Fruit fly (Drosophila melanogaster) whole organism, embryonic: Measurements from ENCODE around the gene CG12016.

Source experiments
- Bdp1 ChIP-seq: fragments of 200-800 bp; sonication (Bioruptor generic); optimal IDR thresholded peaks from 3 replicates; lab custom pipeline; 2016; ENCODE audit warnings: missing biosample characterization, missing genetic modification characterization
- CG11085 ChIP-seq: fragments of 200-800 bp; sonication (Bioruptor generic); IDR thresholded peaks from 2 replicates; pipeline ENCODE4 v1.3.6; 2022; ENCODE audit warnings: missing biosample characterization, missing genetic modification characterization
- CG12236 ChIP-seq: fragments of 200-800 bp; sonication (Bioruptor generic); optimal IDR thresholded peaks from 2 replicates; lab custom pipeline; 2016; ENCODE audit warnings: missing biosample characterization, missing genetic modification characterization
- CG12659 ChIP-seq: fragments of 200-800 bp; sonication (Bioruptor generic); optimal IDR thresholded peaks from 3 replicates; lab custom pipeline; 2017; ENCODE audit warnings: mild to moderate bottlenecking, missing biosample characterization, missing genetic modification reagents, missing genetic modification characterization
- CG13775 ChIP-seq: fragments of 200-800 bp; sonication (Bioruptor generic); optimal IDR thresholded peaks from 3 replicates; lab custom pipeline; 2017; ENCODE audit warnings: missing biosample characterization, mild to moderate bottlenecking, missing genetic modification characterization
- CG15479 ChIP-seq: fragments of 200-800 bp; sonication (Bioruptor generic); optimal IDR thresholded peaks from 3 replicates; lab custom pipeline; 2019; ENCODE audit warnings: missing biosample characterization, mild to moderate bottlenecking, missing genetic modification characterization, moderate library complexity
- CG1603 ChIP-seq: fragments of 200-800 bp; sonication (Bioruptor generic); optimal IDR thresholded peaks from 2 replicates; lab custom pipeline; 2019; ENCODE audit warnings: missing biosample characterization, mild to moderate bottlenecking, missing genetic modification characterization, moderate library complexity
- CG2129 ChIP-seq: fragments of 200-800 bp; sonication (Bioruptor generic); IDR thresholded peaks from 2 replicates; pipeline ENCODE4 v1.3.6; 2022; ENCODE audit warnings: missing biosample characterization, missing genetic modification characterization; ENCODE audit not compliant: partially characterized antibody
- CG2202 ChIP-seq: fragments of 200-800 bp; sonication (Bioruptor generic); optimal IDR thresholded peaks from 2 replicates; lab custom pipeline; 2018; ENCODE audit warnings: missing biosample characterization, mild to moderate bottlenecking, missing genetic modification characterization
- CG34224 ChIP-seq: fragments of 200-800 bp; sonication (Bioruptor generic); IDR thresholded peaks from 3 replicates; pipeline ENCODE4 v1.3.6; 2022; ENCODE audit warnings: missing biosample characterization, missing genetic modification characterization; ENCODE audit not compliant: partially characterized antibody
- CG3726 ChIP-seq: fragments of 200-800 bp; sonication (Bioruptor generic); IDR thresholded peaks from 3 replicates; pipeline ENCODE4, ENCODE4 v1.3.6; 2022; ENCODE audit warnings: missing biosample characterization, missing genetic modification characterization
- CG6813 ChIP-seq: fragments of 200-800 bp; sonication (Bioruptor generic); optimal IDR thresholded peaks from 2 replicates; lab custom pipeline; 2017; ENCODE audit warnings: missing biosample characterization, missing genetic modification characterization, mild to moderate bottlenecking, moderate library complexity, missing genetic modification reagents
- CG8281 ChIP-seq: fragments of 200-800 bp; sonication (Bioruptor generic); optimal IDR thresholded peaks from 2 replicates; lab custom pipeline; 2018; ENCODE audit warnings: missing biosample characterization, mild to moderate bottlenecking, missing genetic modification characterization, moderate library complexity
- CG8359 ChIP-seq: fragments of 200-800 bp; sonication (Bioruptor generic); optimal IDR thresholded peaks from 2 replicates; lab custom pipeline; 2017; ENCODE audit warnings: missing biosample characterization, mild to moderate bottlenecking, missing genetic modification characterization, borderline replicate concordance
- CG9797 ChIP-seq: fragments of 200-800 bp; sonication (Bioruptor generic); optimal IDR thresholded peaks from 3 replicates; lab custom pipeline; 2018; ENCODE audit warnings: missing biosample characterization, mild to moderate bottlenecking, missing genetic modification characterization
- E2f2 ChIP-seq: fragments of 200-800 bp; sonication (Bioruptor generic); IDR thresholded peaks from 2 replicates; pipeline ENCODE4 v1.3.6; 2022; ENCODE audit warnings: missing biosample characterization, missing genetic modification characterization
- Ets65A ChIP-seq: fragments of 200-800 bp; sonication (Bioruptor generic); peaks from one replicate; lab custom pipeline; 2016; ENCODE audit warnings: missing biosample characterization, missing genetic modification characterization
- HLHmδ ChIP-seq: fragments of 200-800 bp; sonication (Bioruptor generic); optimal IDR thresholded peaks from 2 replicates; lab custom pipeline; 2018; ENCODE audit warnings: missing biosample characterization, mild to moderate bottlenecking, missing genetic modification characterization, moderate library complexity
- MBD-R2 ChIP-seq: fragments of 200-800 bp; sonication (Bioruptor generic); IDR thresholded peaks from 2 replicates; pipeline ENCODE4 v1.3.6; 2022; ENCODE audit warnings: missing biosample characterization, missing genetic modification characterization
- Med ChIP-seq: fragments of 200-800 bp; sonication (Bioruptor generic); peaks from one replicate; lab custom pipeline; 2016; ENCODE audit warnings: missing biosample characterization, missing genetic modification characterization, mild to moderate bottlenecking, inconsistent platforms, moderate library complexity
- Oli ChIP-seq: fragments of 200-800 bp; sonication (Bioruptor generic); optimal IDR thresholded peaks from 2 replicates; lab custom pipeline; 2018; ENCODE audit warnings: missing biosample characterization, mild to moderate bottlenecking, missing genetic modification characterization, moderate library complexity
- Rfx ChIP-seq: fragments of 200-800 bp; sonication (Bioruptor generic); IDR thresholded peaks from 2 replicates; pipeline ENCODE4 v1.3.6; 2022; ENCODE audit warnings: missing biosample characterization, missing genetic modification characterization
- Scr ChIP-seq: fragments of 200-800 bp; sonication (Bioruptor generic); IDR thresholded peaks from 2 replicates; pipeline ENCODE4 v1.3.6; 2022; ENCODE audit warnings: missing biosample characterization, missing genetic modification characterization; ENCODE audit not compliant: partially characterized antibody
- Sry-δ ChIP-seq: fragments of 200-800 bp; sonication (Bioruptor generic); optimal IDR thresholded peaks from 2 replicates; lab custom pipeline; 2016; ENCODE audit warnings: missing biosample characterization, missing genetic modification characterization
- Vsx1 ChIP-seq: fragments of 200-800 bp; sonication (Bioruptor generic); optimal IDR thresholded peaks from 2 replicates; lab custom pipeline; 2017; ENCODE audit warnings: missing biosample characterization, mild to moderate bottlenecking, missing genetic modification characterization, missing genetic modification reagents
- YL-1 ChIP-seq: fragments of 200-800 bp; sonication (Bioruptor generic); optimal IDR thresholded peaks from 3 replicates; lab custom pipeline; 2017; ENCODE audit warnings: missing biosample characterization, mild to moderate bottlenecking, missing genetic modification characterization
- corto ChIP-seq: fragments of 200-800 bp; sonication (Bioruptor generic); optimal IDR thresholded peaks from 2 replicates; lab custom pipeline; 2016; ENCODE audit warnings: missing biosample characterization, mild to moderate bottlenecking, missing genetic modification characterization, moderate library complexity
- disco-r ChIP-seq: fragments of 200-800 bp; sonication (Bioruptor generic); optimal IDR thresholded peaks from 2 replicates; lab custom pipeline; 2016; ENCODE audit warnings: missing biosample characterization, missing genetic modification characterization
- ems ChIP-seq: fragments of 200-800 bp; sonication (Bioruptor generic); optimal IDR thresholded peaks from 3 replicates; lab custom pipeline; 2016; ENCODE audit warnings: missing biosample characterization, missing genetic modification characterization
- ewg ChIP-seq: fragments of 200-800 bp; sonication (Bioruptor generic); optimal IDR thresholded peaks from 3 replicates; lab custom pipeline; 2017; ENCODE audit warnings: mild to moderate bottlenecking, missing biosample characterization, missing genetic modification reagents, missing genetic modification characterization
- fru ChIP-seq: fragments of >200 bp; optimal IDR thresholded peaks from 2 replicates; lab custom pipeline; 2017
- gt ChIP-seq: fragments of 200-800 bp; sonication (Bioruptor generic); IDR thresholded peaks from 2 replicates; pipeline ENCODE4 v1.3.6; 2022; ENCODE audit warnings: missing biosample characterization, missing genetic modification characterization
- hbn ChIP-seq: fragments of 200-800 bp; sonication (Bioruptor generic); IDR thresholded peaks from 2 replicates; pipeline ENCODE4 v1.3.6; 2022; ENCODE audit warnings: missing biosample characterization, missing genetic modification characterization; ENCODE audit not compliant: partially characterized antibody
- jumu ChIP-seq: fragments of 200-800 bp; sonication (Bioruptor generic); optimal IDR thresholded peaks from 3 replicates; lab custom pipeline; 2016; ENCODE audit warnings: missing biosample characterization, missing genetic modification characterization
- lilli ChIP-seq: fragments of 200-800 bp; sonication (Bioruptor generic); optimal IDR thresholded peaks from 3 replicates; lab custom pipeline; 2016; ENCODE audit warnings: missing biosample characterization, missing genetic modification characterization
- mld ChIP-seq: fragments of 200-800 bp; sonication (Bioruptor generic); IDR thresholded peaks from 3 replicates; pipeline ENCODE4 v1.3.6; 2022; ENCODE audit warnings: missing biosample characterization, missing genetic modification characterization; ENCODE audit not compliant: partially characterized antibody
- odd ChIP-seq: fragments of 200-800 bp; sonication (Bioruptor generic); optimal IDR thresholded peaks from 2 replicates; lab custom pipeline; 2017; ENCODE audit warnings: missing biosample characterization, mild to moderate bottlenecking, missing genetic modification characterization
- phol ChIP-seq: fragments of 200-800 bp; sonication (Bioruptor generic); optimal IDR thresholded peaks from 3 replicates; lab custom pipeline; 2018; ENCODE audit warnings: missing biosample characterization, mild to moderate bottlenecking, missing genetic modification characterization, moderate library complexity
- pum ChIP-seq: fragments of 200-800 bp; sonication (Bioruptor generic); optimal IDR thresholded peaks from 2 replicates; lab custom pipeline; 2016; ENCODE audit warnings: missing biosample characterization, missing genetic modification characterization
- rib ChIP-seq: fragments of 200-800 bp; sonication (Bioruptor generic); IDR thresholded peaks from 2 replicates; pipeline ENCODE4 v1.3.6; 2022; ENCODE audit warnings: missing biosample characterization, missing genetic modification characterization
- shn ChIP-seq: fragments of 200-800 bp; sonication (Bioruptor generic); optimal IDR thresholded peaks from 3 replicates; lab custom pipeline; 2016; ENCODE audit warnings: missing biosample characterization, missing genetic modification characterization
- slbo ChIP-seq: fragments of 200-800 bp; sonication (Bioruptor generic); IDR thresholded peaks from 2 replicates; pipeline ENCODE4 v1.3.6; 2022; ENCODE audit warnings: missing biosample characterization, missing genetic modification characterization
- trem ChIP-seq: fragments of 200-800 bp; optimal IDR thresholded peaks from 3 replicates; lab custom pipeline; 2019; ENCODE audit warnings: missing biosample characterization, mild to moderate bottlenecking, missing genetic modification characterization, moderate library complexity
- trh ChIP-seq: fragments of 200-800 bp; sonication (Bioruptor generic); optimal IDR thresholded peaks from 2 replicates; lab custom pipeline; 2016; ENCODE audit warnings: missing biosample characterization, missing genetic modification characterization
- unc-4 ChIP-seq: fragments of 200-800 bp; sonication (Bioruptor generic); IDR thresholded peaks from 2 replicates; pipeline ENCODE4 v1.3.6; 2022; ENCODE audit warnings: missing biosample characterization, missing genetic modification characterization; ENCODE audit not compliant: partially characterized antibody
- vvl ChIP-seq: fragments of 200-800 bp; sonication (Bioruptor generic); IDR thresholded peaks from 2 replicates; pipeline ENCODE4 v1.3.6; 2022; ENCODE audit warnings: missing biosample characterization, missing genetic modification characterization
- zen ChIP-seq: fragments of 200-800 bp; sonication (Bioruptor generic); optimal IDR thresholded peaks from 3 replicates; lab custom pipeline; 2018; ENCODE audit warnings: missing biosample characterization, mild to moderate bottlenecking, missing genetic modification characterization, moderate library complexity

CG12016 gene

DNA sequence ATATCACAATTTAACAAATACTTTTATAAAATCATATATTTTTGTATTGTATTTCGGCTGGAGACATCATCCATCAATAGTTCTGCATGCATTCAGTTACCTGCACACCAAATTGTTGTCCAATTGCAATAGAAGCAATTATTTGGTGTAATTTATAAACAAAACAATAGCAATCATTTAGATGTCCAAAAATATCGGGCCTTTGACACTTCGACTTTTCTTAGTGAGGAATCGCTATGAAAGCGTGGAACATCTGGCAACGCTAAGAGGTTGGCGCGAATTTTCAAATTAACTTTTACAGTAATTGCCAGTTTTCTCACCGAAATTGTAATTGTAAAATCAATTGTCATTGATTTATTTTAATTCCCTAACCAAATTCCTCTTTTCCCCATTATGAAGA, 15.4 kb downstream of the CG12016 start, which contains the start of gene CG14969 (continued):
- TF ChIP-seq Ets65A (GFP tag; lab: Kevin White, UChicago) (peak; percentile 29), E2f2 (GFP tag; lab: Robert Waterston, UW) (peak; percentile 95), zen (peak; percentile 35), mld (GFP tag; lab: Robert Waterston, UW) (0 out of 3 replicates have a peak, but pooled peaks have one; percentile 30), gt (no peak), Scr (GFP tag; lab: Robert Waterston, UW) (peak; percentile 49; the same call in 1 of the 2 replicates), phol (peak; percentile 24), lilli (GFP tag; lab: Kevin White, UChicago) (peak; percentile 15), CG8359 (GFP tag; lab: Kevin White, UChicago) (no peak), CG8281 (tag; lab: Kevin White, UChicago) (no peak), YL-1 (peak; percentile 31), CG13775 (GFP tag; lab: Kevin White, UChicago) (no peak), unc-4 (GFP tag; lab: Robert Waterston, UW) (peak; percentile 56), MBD-R2 (peak; percentile 72), slbo (GFP tag; lab: Robert Waterston, UW) (peak; percentile 25; the same call in 1 of the 2 replicates), CG2202 (no peak), fru (lab: Kevin White, UChicago) (no peak), Rfx (GFP tag; lab: Robert Waterston, UW) (peak; percentile 46), CG9797 (peak; percentile 10), CG34224 (peak; percentile 41), vvl (GFP tag; lab: Robert Waterston, UW) (peak; percentile 21; the same call in 1 of the 2 replicates), CG2129 (GFP tag; lab: Robert Waterston, UW) (no peak)

DNA sequence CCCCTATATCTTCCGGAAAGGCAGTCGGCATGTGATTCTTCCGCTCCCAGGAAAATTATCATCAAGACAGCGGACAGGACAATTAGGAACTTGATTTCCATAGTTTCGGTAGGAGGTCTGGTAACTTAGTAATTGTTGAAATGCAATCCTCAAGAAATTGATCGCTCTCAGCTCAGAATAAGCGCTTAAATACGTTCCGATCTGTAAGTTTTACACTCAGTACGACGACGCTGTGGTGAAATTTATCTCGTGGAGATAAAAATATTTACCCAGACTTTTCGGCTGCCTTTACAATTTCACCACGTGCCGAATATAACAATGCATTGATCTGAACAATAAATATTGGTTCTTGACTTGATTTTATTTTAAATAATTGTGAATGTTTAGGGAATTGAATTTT, 16.3 kb downstream of the CG12016 start, which contains the start of gene Drsl1:
Drsl1 (minus strand) TSS at position 101 of the 400 bp plus-strand sequence.
- TF ChIP-seq ems (no peak), shn (GFP tag; lab: Kevin White, UChicago) (no peak), jumu (GFP tag; lab: Kevin White, UChicago) (no peak), ewg (GFP tag; lab: Kevin White, UChicago) (no peak), HLHmδ (GFP tag; lab: Kevin White, UChicago) (no peak), Ets65A (GFP tag; lab: Kevin White, UChicago) (no peak), corto (GFP tag; lab: Kevin White, UChicago) (no peak), CG15479 (GFP tag; lab: Kevin White, UChicago) (no peak)

dm6 chr3L:3336368-3337164, 17.2 kb downstream of the CG12016 start, which contains the start of the genes Drsl6 and kst:
Drsl6 (minus strand) TSS chr3L:3336418.
kst (plus strand) TSS chr3L:3336860.
- TF ChIP-seq CG1603 (tag; lab: Kevin White, UChicago) (peak; percentile 63), CG3726 (GFP tag; lab: Robert Waterston, UW) (no peak), Med (peak; percentile 88), CG11085 (GFP tag; lab: Robert Waterston, UW) (no peak), disco-r (GFP tag; lab: Kevin White, UChicago) (no peak), hbn (GFP tag; lab: Robert Waterston, UW) (peak; percentile 47; the same call in 1 of the 2 replicates), odd (GFP tag; lab: Kevin White, UChicago) (no peak), Vsx1 (GFP tag; lab: Kevin White, UChicago) (peak; percentile 3), CG12236 (GFP tag; lab: Kevin White, UChicago) (no peak), trem (tag; lab: Kevin White, UChicago) (peak; percentile 6), CG12659 (GFP tag; lab: Kevin White, UChicago) (peak; percentile 61), Sry-δ (peak; percentile 50), CG6813 (GFP tag; lab: Kevin White, UChicago) (peak; percentile 9), rib (GFP tag; lab: Robert Waterston, UW) (peak; percentile 60; the same call in 1 of the 2 replicates), trh (GFP tag; lab: Kevin White, UChicago) (no peak), pum (GFP tag; lab: Kevin White, UChicago) (no peak), Bdp1 (GFP tag; lab: Kevin White, UChicago) (no peak), Oli (tag; lab: Kevin White, UChicago) (no peak)
